Fruit fly (Drosophila melanogaster): Measurements from ENCODE around the gene Or2a.

Or2a gene

dm6 chrX:2258602-2259233 is 12.7 kb downstream of the Or2a start (continued):
- TF ChIP-seq CG11762 (GFP tag; optimal IDR thresholded peaks at IDR 0.05; ENCODE audit: insufficient read depth) (no peak), esn (GFP tag; optimal IDR thresholded peaks at IDR 0.05) (no peak), svp (GFP tag) (no peak), Lpt (GFP tag; optimal IDR thresholded peaks at IDR 0.05) (no peak), CG34406 (GFP tag; optimal IDR thresholded peaks at IDR 0.05) (no peak), Eip75B (GFP tag; optimal IDR thresholded peaks at IDR 0.05) (no peak), fd85E (GFP tag; optimal IDR thresholded peaks at IDR 0.05) (no peak), CG6163 (GFP tag; IDR thresholded peaks at IDR 0.05) (no peak), pdm3 (GFP tag; optimal IDR thresholded peaks at IDR 0.05) (no peak), Hr38 (GFP tag; optimal IDR thresholded peaks at IDR 0.05) (no peak), CG32006 (GFP tag; optimal IDR thresholded peaks at IDR 0.05) (peak; percentile 43), CG8632 (GFP tag; optimal IDR thresholded peaks at IDR 0.05) (no peak), cyc (GFP tag; optimal IDR thresholded peaks at IDR 0.05) (no peak), spab (GFP tag; optimal IDR thresholded peaks at IDR 0.05) (no peak), OdsH (GFP tag; optimal IDR thresholded peaks at IDR 0.05) (no peak), Smox (GFP tag; optimal IDR thresholded peaks at IDR 0.05) (no peak), vri (GFP tag; optimal IDR thresholded peaks at IDR 0.05) (no peak), Hr39 (GFP tag; optimal IDR thresholded peaks at IDR 0.05) (no peak), CG3919 (GFP tag; optimal IDR thresholded peaks at IDR 0.05) (peak; percentile 9), Blimp-1 (GFP tag; optimal IDR thresholded peaks at IDR 0.05) (no peak), CG4318 (GFP tag; optimal IDR thresholded peaks at IDR 0.05) (no peak)

- no peak for TF ChIP-seq CG34406 (GFP tag; optimal IDR thresholded peaks at IDR 0.05)
- TF ChIP-seq Lpt (GFP tag; optimal IDR thresholded peaks at IDR 0.05): no peak
- TF ChIP-seq Eip75B (GFP tag; optimal IDR thresholded peaks at IDR 0.05): no peak
- TF ChIP-seq Gug (GFP tag; IDR thresholded peaks at IDR 0.05): no peak
- no peak for TF ChIP-seq dac (GFP tag; optimal IDR thresholded peaks at IDR 0.05)
- no peak for TF ChIP-seq fd85E (GFP tag; optimal IDR thresholded peaks at IDR 0.05)
- TF ChIP-seq Eip78C (GFP tag): no peak
- TF ChIP-seq ss (GFP tag; optimal IDR thresholded peaks at IDR 0.05): no peak
- TF ChIP-seq Sox102F (GFP tag; optimal IDR thresholded peaks at IDR 0.05): no peak
- no peak for TF ChIP-seq CG8632 (GFP tag; optimal IDR thresholded peaks at IDR 0.05)
- TF ChIP-seq CG3032 (tag; optimal IDR thresholded peaks at IDR 0.05): no peak
- TF ChIP-seq svp (GFP tag): no peak
- no peak for TF ChIP-seq salr (GFP tag; optimal IDR thresholded peaks at IDR 0.05)
- no peak for TF ChIP-seq CG8319 (GFP tag; optimal IDR thresholded peaks at IDR 0.05)
- TF ChIP-seq CG15336 (GFP tag; IDR thresholded peaks at IDR 0.05): no peak
Observed at dm6 chrX:2259763-2260162, 13.7 kb downstream of the Or2a start, which contains the start of gene CG3078. CG3078 (minus strand) TSS chrX:2259863.

dm6 chrX:2262511-2262910 is 16.5 kb downstream of the Or2a start, which contains the start of the genes temp and CG3071:
temp (minus strand) TSS chrX:2262515.
CG3071 (plus strand) TSS chrX:2262837.
- TF ChIP-seq net (GFP tag; optimal IDR thresholded peaks at IDR 0.05) (peak; percentile 3), Eip75B (GFP tag; optimal IDR thresholded peaks at IDR 0.05) (peak; percentile 61), lz (GFP tag; optimal IDR thresholded peaks at IDR 0.05) (peak; percentile 73), Sox15 (GFP tag; optimal IDR thresholded peaks at IDR 0.05) (peak; percentile 39), CG16779 (tag; optimal IDR thresholded peaks at IDR 0.05) (no peak), CG11294 (GFP tag; IDR thresholded peaks at IDR 0.05) (no peak; the same call in 1 of the 2 replicates), Hr39 (GFP tag; optimal IDR thresholded peaks at IDR 0.05) (peak; percentile 69), CG34406 (GFP tag; optimal IDR thresholded peaks at IDR 0.05) (peak; percentile 54), Sox14 (GFP tag; optimal IDR thresholded peaks at IDR 0.05) (peak; percentile 72), CG6854 (GFP tag; optimal IDR thresholded peaks at IDR 0.05) (no peak), achi (GFP tag; optimal IDR thresholded peaks at IDR 0.05) (peak; percentile 33), CG3919 (GFP tag; optimal IDR thresholded peaks at IDR 0.05) (peak; percentile 38), CG32006 (GFP tag; optimal IDR thresholded peaks at IDR 0.05) (peak; percentile 62), fd85E (GFP tag; optimal IDR thresholded peaks at IDR 0.05) (no peak), Met (GFP tag; optimal IDR thresholded peaks at IDR 0.05) (peak; percentile 62), Smox (GFP tag; optimal IDR thresholded peaks at IDR 0.05) (no peak), CG3032 (tag; optimal IDR thresholded peaks at IDR 0.05) (peak; percentile 62), Hr4 (GFP tag; optimal IDR thresholded peaks at IDR 0.05) (peak; percentile 62), svp (GFP tag) (peak; percentile 95), CG10631 (GFP tag; optimal IDR thresholded peaks at IDR 0.05) (peak; percentile 65), CG6163 (GFP tag; IDR thresholded peaks at IDR 0.05) (no peak), vri (GFP tag; optimal IDR thresholded peaks at IDR 0.05) (no peak), OdsH (GFP tag; optimal IDR thresholded peaks at IDR 0.05) (peak; percentile 62), ss (GFP tag; optimal IDR thresholded peaks at IDR 0.05) (peak; percentile 16 to 52), Ets96B (tag; optimal IDR thresholded peaks at IDR 0.05) (peak; percentile 47), CG10669 (GFP tag; optimal IDR thresholded peaks at IDR 0.05) (peak; percentile 32), salr (GFP tag; optimal IDR thresholded peaks at IDR 0.05) (no peak), CG1621 (tag; optimal IDR thresholded peaks at IDR 0.05) (no peak), Hr38 (GFP tag; optimal IDR thresholded peaks at IDR 0.05) (no peak), Blimp-1 (GFP tag; optimal IDR thresholded peaks at IDR 0.05) (no peak), CG11902 (GFP tag; optimal IDR thresholded peaks at IDR 0.05) (peak; percentile 17), CG15336 (GFP tag; IDR thresholded peaks at IDR 0.05) (peak; percentile 27; the same call in 1 of the 2 replicates), Eip78C (GFP tag) (peak; percentile 72)

Measured in whole organism, prepupa.